Fruit fly (Drosophila melanogaster) whole organism, embryonic: ENCODE results near the gene Nmdar2.

Experiments used
- ATbp ChIP-seq: fragments of 200-800 bp; sonication (Bioruptor generic); optimal IDR thresholded peaks from 2 replicates; lab custom pipeline; 2017; ENCODE audit warnings: missing biosample characterization, mild to moderate bottlenecking, missing genetic modification characterization, missing genetic modification reagents
- Atf6 ChIP-seq: fragments of 200-800 bp; sonication (Bioruptor generic); IDR thresholded peaks from 2 replicates; pipeline ENCODE4 v1.3.6; 2022; ENCODE audit warnings: missing biosample characterization, missing genetic modification characterization
- CG10654 ChIP-seq: fragments of 200-800 bp; sonication (Bioruptor generic); optimal IDR thresholded peaks from 2 replicates; lab custom pipeline; 2016; ENCODE audit warnings: missing biosample characterization, missing genetic modification characterization
- CG12236 ChIP-seq: fragments of 200-800 bp; sonication (Bioruptor generic); optimal IDR thresholded peaks from 2 replicates; lab custom pipeline; 2016; ENCODE audit warnings: missing biosample characterization, missing genetic modification characterization
- CG12391 ChIP-seq: fragments of 200-800 bp; sonication (Bioruptor generic); optimal IDR thresholded peaks from 3 replicates; lab custom pipeline; 2018; ENCODE audit warnings: missing biosample characterization, mild to moderate bottlenecking, missing genetic modification characterization, moderate library complexity
- CG14667 ChIP-seq: fragments of 200-800 bp; sonication (Bioruptor generic); IDR thresholded peaks from 2 replicates; pipeline ENCODE4 v1.3.6; 2022; ENCODE audit warnings: missing biosample characterization, missing genetic modification characterization
- CG14965 ChIP-seq: fragments of 200-800 bp; sonication (Bioruptor generic); optimal IDR thresholded peaks from 2 replicates; lab custom pipeline; 2016; ENCODE audit warnings: missing biosample characterization, missing genetic modification characterization, borderline replicate concordance
- CG15073 ChIP-seq: fragments of 200-800 bp; sonication (Bioruptor generic); optimal IDR thresholded peaks from 2 replicates; lab custom pipeline; 2016; ENCODE audit warnings: missing biosample characterization, missing genetic modification characterization
- CG17612 ChIP-seq: fragments of 200-800 bp; sonication (Bioruptor generic); IDR thresholded peaks from 2 replicates; pipeline ENCODE4 v1.3.6; 2022; ENCODE audit warnings: missing biosample characterization, missing genetic modification characterization
- CG32532 ChIP-seq: fragments of 200-800 bp; sonication (Bioruptor generic); IDR thresholded peaks from 2 replicates; pipeline ENCODE4 v1.3.6; 2022; ENCODE audit warnings: missing biosample characterization, missing genetic modification characterization
- CG3838 ChIP-seq: fragments of 200-800 bp; sonication (Bioruptor generic); optimal IDR thresholded peaks from 3 replicates; lab custom pipeline; 2016; ENCODE audit warnings: missing biosample characterization, missing genetic modification characterization
- CG3995 ChIP-seq: fragments of 200-800 bp; sonication (Bioruptor generic); optimal IDR thresholded peaks from 3 replicates; lab custom pipeline; 2016; ENCODE audit warnings: missing biosample characterization, missing genetic modification characterization
- CG42726 ChIP-seq: fragments of 200-800 bp; sonication (Bioruptor generic); IDR thresholded peaks from 2 replicates; pipeline ENCODE4 v1.3.6; 2022; ENCODE audit warnings: missing biosample characterization, missing genetic modification characterization; ENCODE audit not compliant: partially characterized antibody
- CG4820 ChIP-seq: fragments of 200-800 bp; sonication (Bioruptor generic); optimal IDR thresholded peaks from 3 replicates; lab custom pipeline; 2016; ENCODE audit warnings: missing biosample characterization, missing genetic modification characterization
- CG6683 ChIP-seq: fragments of 200-800 bp; sonication (Bioruptor generic); optimal IDR thresholded peaks from 2 replicates; lab custom pipeline; 2017; ENCODE audit warnings: missing biosample characterization, mild to moderate bottlenecking, missing genetic modification characterization, missing genetic modification reagents
- CG7928 ChIP-seq: fragments of 200-800 bp; sonication (Bioruptor generic); optimal IDR thresholded peaks from 2 replicates; lab custom pipeline; 2017; ENCODE audit warnings: missing biosample characterization, mild to moderate bottlenecking, missing genetic modification characterization
- CG8290 ChIP-seq, 3 experiments: fragments of 200-800 bp; sonication (Bioruptor generic); optimal IDR thresholded peaks; 2 replicates each; lab custom pipeline; 2016 to 2019; ENCODE audit warnings: missing biosample characterization in 3 of 3, missing genetic modification characterization in 3 of 3, mild to moderate bottlenecking in 2 of 3, moderate library complexity in 1 of 3
- CG8944 ChIP-seq: fragments of 200-800 bp; sonication (Bioruptor generic); optimal IDR thresholded peaks from 3 replicates; lab custom pipeline; 2016; ENCODE audit warnings: missing biosample characterization, missing genetic modification characterization
- CG9437 ChIP-seq: fragments of 200-800 bp; sonication (Bioruptor generic); optimal IDR thresholded peaks from 2 replicates; lab custom pipeline; 2018; ENCODE audit warnings: missing biosample characterization, mild to moderate bottlenecking, missing genetic modification characterization
- CkIIα-i1 ChIP-seq: fragments of 200-800 bp; sonication (Bioruptor generic); IDR thresholded peaks from 2 replicates; pipeline ENCODE4 v1.3.6; 2022; ENCODE audit warnings: missing biosample characterization, missing genetic modification characterization
- D19B ChIP-seq: fragments of 200-800 bp; sonication (Bioruptor generic); optimal IDR thresholded peaks from 2 replicates; lab custom pipeline; 2017; ENCODE audit warnings: missing biosample characterization, mild to moderate bottlenecking, missing genetic modification characterization
- Dp ChIP-seq: fragments of 200-800 bp; sonication (Bioruptor generic); optimal IDR thresholded peaks from 2 replicates; lab custom pipeline; 2018; ENCODE audit warnings: missing biosample characterization, mild to moderate bottlenecking, missing genetic modification characterization, moderate library complexity
- E2f1 ChIP-seq: fragments of 200-800 bp; sonication (Bioruptor generic); IDR thresholded peaks from 2 replicates; pipeline ENCODE4 v1.3.6; 2022; ENCODE audit warnings: missing biosample characterization, missing genetic modification characterization
- Mes4 ChIP-seq: fragments of 200-800 bp; sonication (Bioruptor generic); optimal IDR thresholded peaks from 2 replicates; lab custom pipeline; 2016; ENCODE audit warnings: missing biosample characterization, missing genetic modification characterization
- Nf-YA ChIP-seq: fragments of 200-800 bp; sonication (Bioruptor generic); IDR thresholded peaks from 2 replicates; pipeline ENCODE4 v1.3.6; 2022; ENCODE audit warnings: missing biosample characterization, missing genetic modification characterization
- Nf-YB ChIP-seq: fragments of 200-800 bp; sonication (Bioruptor generic); optimal IDR thresholded peaks from 3 replicates; lab custom pipeline; 2019; ENCODE audit warnings: missing biosample characterization, mild to moderate bottlenecking, missing genetic modification characterization, moderate library complexity
- Oaz ChIP-seq: fragments of 200-800 bp; sonication (Bioruptor generic); IDR thresholded peaks from 2 replicates; pipeline ENCODE4 v1.3.6; 2022; ENCODE audit warnings: missing biosample characterization, missing genetic modification characterization
- Ravus ChIP-seq: fragments of 200-800 bp; sonication (Bioruptor generic); IDR thresholded peaks from 2 replicates; pipeline ENCODE4 v1.3.6; 2022; ENCODE audit warnings: missing biosample characterization, missing genetic modification characterization
- Xrp1 ChIP-seq: fragments of 200-800 bp; sonication (Bioruptor generic); IDR thresholded peaks from 2 replicates; pipeline ENCODE4 v1.3.6; 2022; ENCODE audit warnings: missing biosample characterization, missing genetic modification characterization
- chn ChIP-seq: fragments of 200-800 bp; sonication (Bioruptor generic); optimal IDR thresholded peaks from 2 replicates; lab custom pipeline; 2016; ENCODE audit warnings: missing biosample characterization, missing genetic modification characterization
- croc ChIP-seq: fragments of 200-800 bp; sonication (Bioruptor generic); conservative IDR thresholded peaks from 3 replicates; pipeline ENCODE4 v1.3.6; 2022; ENCODE audit warnings: missing biosample characterization, missing genetic modification characterization
- crp ChIP-seq, 2 experiments: fragments of 200-800 bp; sonication (Bioruptor generic); optimal IDR thresholded peaks; 2 replicates in 1 of 2; 3 replicates in 1 of 2; lab custom pipeline; 2017; ENCODE audit warnings: missing biosample characterization in 2 of 2, missing genetic modification characterization in 2 of 2, mild to moderate bottlenecking in 1 of 2, moderate library complexity in 1 of 2
- dm ChIP-seq: fragments of 200-800 bp; sonication (Bioruptor generic); optimal IDR thresholded peaks from 3 replicates; lab custom pipeline; 2016; ENCODE audit warnings: missing biosample characterization, missing genetic modification characterization
- ems ChIP-seq: fragments of 200-800 bp; sonication (Bioruptor generic); optimal IDR thresholded peaks from 3 replicates; lab custom pipeline; 2016; ENCODE audit warnings: missing biosample characterization, missing genetic modification characterization
- exex ChIP-seq: fragments of 200-800 bp; sonication (Bioruptor generic); optimal IDR thresholded peaks from 4 replicates; lab custom pipeline; 2018; ENCODE audit warnings: missing biosample characterization, mild to moderate bottlenecking, missing genetic modification characterization, moderate library complexity
- fd96Cb ChIP-seq: fragments of 200-800 bp; sonication (Bioruptor generic); optimal IDR thresholded peaks from 2 replicates; lab custom pipeline; 2018; ENCODE audit warnings: missing biosample characterization, mild to moderate bottlenecking, missing genetic modification characterization, moderate library complexity
- ftz-f1 ChIP-seq: fragments of 200-800 bp; sonication (Bioruptor generic); optimal IDR thresholded peaks from 2 replicates; lab custom pipeline; 2016; ENCODE audit warnings: missing biosample characterization, missing genetic modification characterization
- hth ChIP-seq: fragments of >200 bp; optimal IDR thresholded peaks from 2 replicates; lab custom pipeline; 2017; ENCODE audit warnings: inconsistent platforms
- luna ChIP-seq: fragments of 200-800 bp; sonication (Bioruptor generic); optimal IDR thresholded peaks from 2 replicates; lab custom pipeline; 2016; ENCODE audit warnings: missing biosample characterization, missing genetic modification characterization
- odd ChIP-seq: fragments of 200-800 bp; sonication (Bioruptor generic); optimal IDR thresholded peaks from 2 replicates; lab custom pipeline; 2017; ENCODE audit warnings: missing biosample characterization, mild to moderate bottlenecking, missing genetic modification characterization
- org-1 ChIP-seq: fragments of 200-800 bp; sonication (Bioruptor generic); optimal IDR thresholded peaks from 2 replicates; lab custom pipeline; 2017; ENCODE audit warnings: missing biosample characterization, missing genetic modification characterization
- p53 ChIP-seq: fragments of 200-800 bp; sonication (Bioruptor generic); optimal IDR thresholded peaks from 2 replicates; lab custom pipeline; 2016; ENCODE audit warnings: missing biosample characterization, missing genetic modification characterization
- pho ChIP-seq: fragments of 200-800 bp; sonication (Bioruptor generic); optimal IDR thresholded peaks from 2 replicates; lab custom pipeline; 2016; ENCODE audit warnings: missing biosample characterization, missing genetic modification characterization
- pzg ChIP-seq: fragments of 200-800 bp; sonication (Bioruptor generic); optimal IDR thresholded peaks from 3 replicates; lab custom pipeline; 2018; ENCODE audit warnings: missing biosample characterization, mild to moderate bottlenecking, missing genetic modification characterization, moderate library complexity
- schlank ChIP-seq: fragments of 200-800 bp; sonication (Bioruptor generic); optimal IDR thresholded peaks from 2 replicates; lab custom pipeline; 2018; ENCODE audit warnings: missing biosample characterization, mild to moderate bottlenecking, missing genetic modification characterization
- vfl ChIP-seq: fragments of 200-800 bp; sonication (Bioruptor generic); optimal IDR thresholded peaks from 2 replicates; lab custom pipeline; 2016; ENCODE audit warnings: missing biosample characterization, missing genetic modification characterization
- zen ChIP-seq: fragments of 200-800 bp; sonication (Bioruptor generic); optimal IDR thresholded peaks from 3 replicates; lab custom pipeline; 2018; ENCODE audit warnings: missing biosample characterization, mild to moderate bottlenecking, missing genetic modification characterization, moderate library complexity

The Nmdar2 gene

DNA sequence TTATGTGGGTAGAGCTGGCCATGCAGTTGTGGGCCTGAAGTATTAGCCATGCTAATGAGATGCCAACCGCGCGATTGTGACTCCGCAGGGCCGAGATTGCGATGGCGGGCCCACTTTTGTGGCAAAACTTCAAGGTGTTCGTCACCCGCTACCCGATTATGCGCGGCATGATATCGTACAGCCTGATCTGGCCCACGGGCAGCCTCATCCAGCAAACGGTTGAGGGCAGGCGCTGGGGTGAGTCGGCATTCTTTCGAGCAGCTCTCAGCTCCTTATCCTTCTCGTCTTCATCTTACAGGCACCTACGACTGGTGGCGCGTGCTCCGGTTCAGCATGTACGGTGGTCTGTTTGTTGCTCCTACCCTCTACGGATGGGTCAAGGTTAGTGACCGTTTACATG lies 37.9 kb downstream of the Nmdar2 start, which contains the start of gene CG32808:
Gene CG32808 (minus strand): TSS at position 101 of the 400 bp plus-strand sequence.
- TF ChIP-seq CG14965 (GFP tag; lab: Kevin White, UChicago) (no peak), org-1 (GFP tag; lab: Kevin White, UChicago) (no peak), croc (GFP tag; lab: Robert Waterston, UW) (no peak), Xrp1 (GFP tag; lab: Robert Waterston, UW) (no peak), CG10654 (GFP tag; lab: Kevin White, UChicago) (no peak), luna (GFP tag; lab: Kevin White, UChicago) (no peak), CG12236 (GFP tag; lab: Kevin White, UChicago) (no peak), ATbp (GFP tag; lab: Kevin White, UChicago) (no peak), CG3838 (no peak), pho (GFP tag; lab: Kevin White, UChicago) (no peak), ems (GFP tag; lab: Kevin White, UChicago) (no peak), CG15073 (GFP tag; lab: Kevin White, UChicago) (no peak), CG8944 (GFP tag; lab: Kevin White, UChicago) (no peak), CG4820 (GFP tag; lab: Kevin White, UChicago) (no peak)

DNA sequence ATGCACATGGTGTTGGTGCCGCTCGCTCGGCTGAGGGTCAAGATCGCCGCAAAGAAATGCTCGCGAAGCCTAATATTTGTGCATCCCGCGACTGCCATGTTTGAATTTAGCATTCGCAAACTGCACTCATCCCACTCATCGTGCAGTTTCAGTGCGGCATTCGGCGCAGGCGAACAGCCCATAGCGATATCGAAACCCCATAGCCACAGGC lies 40.3 kb downstream of the Nmdar2 start, which contains the start of gene CG14778:
Gene CG14778 (plus strand): TSS at position 112 of the 211 bp plus-strand sequence.
- TF ChIP-seq p53 (GFP tag; lab: Kevin White, UChicago) (no peak), vfl (no peak), hth (lab: Kevin White, UChicago) (no peak), Nf-YA (GFP tag; lab: Robert Waterston, UW) (no peak), CG7928 (no peak), zen (tag; lab: Kevin White, UChicago) (no peak), CG17612 (GFP tag; lab: Robert Waterston, UW) (no peak)

DNA sequence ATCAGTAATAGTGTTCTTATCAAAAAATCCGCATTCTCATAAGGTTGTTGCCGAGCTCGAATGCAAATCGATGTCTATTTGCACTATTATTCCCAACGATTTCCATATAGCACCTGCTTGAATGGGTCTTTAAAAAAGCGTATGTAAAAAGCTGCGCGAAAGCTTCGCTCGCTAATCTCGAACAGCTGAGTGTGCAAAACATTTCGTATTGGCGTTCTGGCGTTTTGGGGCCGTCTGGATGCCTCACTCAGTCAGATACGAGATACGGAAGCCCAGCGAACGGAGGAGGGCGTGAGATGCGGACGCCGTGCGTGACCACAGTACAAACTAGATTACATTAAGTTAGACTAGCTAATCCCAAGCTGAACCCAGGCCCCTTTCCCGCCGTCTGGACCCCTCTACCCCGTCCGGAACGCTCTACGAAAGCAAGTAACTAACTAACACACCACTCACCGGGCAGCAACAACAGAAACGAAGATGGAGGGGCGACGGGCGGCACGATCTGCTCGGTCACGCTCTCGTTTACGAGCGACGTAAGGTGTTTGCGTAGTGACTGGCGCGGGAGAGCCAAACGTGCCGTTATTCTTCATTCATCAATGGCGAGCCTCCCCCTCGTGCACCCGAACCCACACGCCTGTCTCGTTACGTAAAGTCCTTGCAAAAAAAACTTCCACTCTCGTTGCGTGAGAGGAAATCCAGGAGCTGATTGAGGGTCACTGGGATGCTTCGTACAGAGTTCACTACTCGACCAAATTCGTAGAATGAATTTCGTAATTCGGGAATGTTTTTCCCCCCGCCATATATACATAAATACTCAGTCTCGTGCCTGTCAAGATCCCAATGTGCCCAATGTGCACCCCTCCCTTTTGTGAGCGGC lies 40.9 kb downstream of the Nmdar2 start:
- TF ChIP-seq CG17612 (GFP tag; lab: Robert Waterston, UW) (no peak), Atf6 (GFP tag; lab: Robert Waterston, UW) (peak; percentile 20; the same call in 1 of the 2 replicates), Dp (GFP tag; lab: Kevin White, UChicago) (no peak), CG8290 (GFP tag; optimal IDR thresholded peaks at IDR 0.05; lab: Kevin White, UChicago) (no peak), CG8290 (tag; optimal IDR thresholded peaks at IDR 0.05; lab: Kevin White, UChicago) (peak in 1 of 2 experiments; percentile 30), E2f1 (GFP tag; lab: Robert Waterston, UW) (no peak), CG14667 (no peak), ftz-f1 (GFP tag; lab: Kevin White, UChicago) (no peak), exex (tag; lab: Kevin White, UChicago) (no peak), CkIIα-i1 (GFP tag; lab: Robert Waterston, UW) (no peak), CG32532 (GFP tag; lab: Robert Waterston, UW) (peak; percentile 34; the same call in 1 of the 2 replicates), CG12391 (tag; lab: Kevin White, UChicago) (no peak), crp (GFP tag; optimal IDR thresholded peaks at IDR 0.05; lab: Kevin White, UChicago) (peak in 1 of 2 experiments; percentile 71), Mes4 (GFP tag; lab: Kevin White, UChicago) (no peak), dm (GFP tag; lab: Kevin White, UChicago) (no peak), chn (no peak), p53 (GFP tag; lab: Kevin White, UChicago) (no peak), CG6683 (GFP tag; lab: Kevin White, UChicago) (no peak), CG9437 (GFP tag; lab: Kevin White, UChicago) (peak; percentile 99), fd96Cb (no peak), odd (GFP tag; lab: Kevin White, UChicago) (no peak), Oaz (GFP tag; lab: Robert Waterston, UW) (no peak), D19B (GFP tag; lab: Kevin White, UChicago) (no peak), schlank (tag; lab: Kevin White, UChicago) (no peak), CG3995 (GFP tag; lab: Kevin White, UChicago) (peak; percentile 70), Nf-YB (GFP tag; lab: Kevin White, UChicago) (no peak), Ravus (GFP tag; lab: Robert Waterston, UW) (no peak), CG42726 (GFP tag; lab: Robert Waterston, UW) (no peak), pzg (GFP tag; lab: Kevin White, UChicago) (peak; percentile 25)
